Worm (Caenorhabditis elegans): ENCODE results near the gene hmp-1.

DNA sequence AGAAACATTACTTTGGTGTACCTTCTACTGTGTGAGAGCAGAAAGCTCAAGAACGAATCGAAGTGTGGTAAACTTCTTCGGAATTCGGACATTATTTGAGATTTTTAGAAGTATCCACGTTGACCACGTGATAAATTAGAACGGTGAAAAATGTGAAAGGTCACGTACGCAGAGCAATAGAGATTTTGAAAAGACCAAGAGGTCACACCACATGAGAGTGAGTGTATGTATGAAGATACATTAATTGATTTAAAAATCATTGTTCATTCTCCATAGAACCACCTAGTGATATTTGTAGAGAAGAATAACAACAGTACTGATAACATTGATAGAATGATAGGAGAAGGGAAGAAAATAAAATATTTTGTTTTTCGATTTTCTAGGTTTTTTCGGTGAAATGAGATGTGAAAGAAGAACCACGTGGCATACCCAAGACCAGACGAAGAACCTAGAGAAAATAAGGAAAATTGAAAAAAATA is 23.2 kb upstream of the hmp-1 start, which contains the start of gene pyc-1:
- TF ChIP-seq ama-1 (optimal IDR thresholded peaks at IDR 0.05) = no peak
- TF ChIP-seq fkh-6 (tag; optimal IDR thresholded peaks at IDR 0.05) = no peak
- no peak for TF ChIP-seq odd-2 (tag; optimal IDR thresholded peaks at IDR 0.05)
- TF ChIP-seq F13H6.1 (tag; optimal IDR thresholded peaks at IDR 0.05) = no peak
- no peak for TF ChIP-seq che-1 (tag; optimal IDR thresholded peaks at IDR 0.05)
- no peak for TF ChIP-seq madf-2 (tag; optimal IDR thresholded peaks at IDR 0.05)
- TF ChIP-seq ceh-30 (tag; optimal IDR thresholded peaks at IDR 0.05) = no peak
- TF ChIP-seq hlh-30 (tag; optimal IDR thresholded peaks at IDR 0.05; ENCODE audit: insufficient read depth) = no peak
- TF ChIP-seq ceh-2 (tag; optimal IDR thresholded peaks at IDR 0.05) = no peak
- TF ChIP-seq K02D7.2 (tag; optimal IDR thresholded peaks at IDR 0.05) = no peak
- TF ChIP-seq ceh-18 (tag; optimal IDR thresholded peaks at IDR 0.05) = no peak
- TF ChIP-seq T23F11.4 (GFP tag; optimal IDR thresholded peaks at IDR 0.05) = no peak
- no peak for TF ChIP-seq rnt-1 (tag; optimal IDR thresholded peaks at IDR 0.05)

All from whole organism, late embryonic.